Worm (Caenorhabditis elegans) whole organism, late embryonic: Measurements from ENCODE around the gene srt-68.

Source experiments
- ceh-14 ChIP-seq: sonication (generic microtip); optimal IDR thresholded peaks from 2 replicates; lab custom pipeline; 2016; ENCODE audit warnings: missing genotype, missing genetic modification characterization, missing compliant biosample characterization
- ceh-6 ChIP-seq: fragments of 200-800 bp; sonication (Bioruptor generic); optimal IDR thresholded peaks from 2 replicates; lab custom pipeline; 2018; ENCODE audit warnings: mild to moderate bottlenecking, missing genetic modification characterization, missing compliant biosample characterization
- hlh-8 ChIP-seq: sonication (generic microtip); optimal IDR thresholded peaks from 2 replicates; lab custom pipeline; 2016; ENCODE audit warnings: missing genotype, missing genetic modification characterization, missing compliant biosample characterization
- lim-6 ChIP-seq: sonication (generic microtip); optimal IDR thresholded peaks from 2 replicates; lab custom pipeline; 2016; ENCODE audit warnings: missing genetic modification characterization, missing compliant biosample characterization
- nfya-1 ChIP-seq: sonication (generic microtip); optimal IDR thresholded peaks from 2 replicates; lab custom pipeline; 2017; ENCODE audit warnings: missing genetic modification characterization, mild to moderate bottlenecking, missing compliant biosample characterization, antibody characterized with exemption, moderate library complexity
- nhr-11 ChIP-seq: fragments of 150-350 bp; optimal IDR thresholded peaks from 2 replicates; lab custom pipeline; 2014; ENCODE audit warnings: missing biosample characterization, missing genetic modification characterization
- tbx-2 ChIP-seq: sonication (generic microtip); optimal IDR thresholded peaks from 2 replicates; lab custom pipeline; 2016; ENCODE audit warnings: missing genetic modification characterization, missing compliant biosample characterization
- unc-55 ChIP-seq: sonication (generic microtip); optimal IDR thresholded peaks from 2 replicates; lab custom pipeline; 2017; ENCODE audit warnings: missing biosample characterization, missing genetic modification reagents, missing genetic modification characterization
- unc-86 ChIP-seq: sonication (generic microtip); optimal IDR thresholded peaks from 2 replicates; lab custom pipeline; 2016; ENCODE audit warnings: missing genetic modification characterization, missing compliant biosample characterization

DNA sequence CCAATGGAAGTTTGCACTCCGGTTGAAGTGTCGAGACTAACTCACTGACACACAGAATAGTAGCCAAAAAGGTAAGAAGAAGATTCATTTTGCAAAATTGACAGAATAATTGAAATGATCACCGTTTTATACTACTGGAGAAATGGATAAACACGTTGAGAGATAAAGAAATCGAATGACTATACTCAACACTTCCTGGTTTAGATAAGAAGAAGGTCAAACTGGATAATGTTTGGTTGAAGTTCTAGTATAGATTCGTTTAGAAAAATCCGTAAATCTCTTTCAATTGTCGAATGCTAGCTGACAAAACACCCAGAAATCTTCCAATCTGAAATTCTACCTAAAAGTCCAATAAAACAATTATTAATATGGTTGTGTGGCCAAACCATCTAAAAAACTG, 35.4 kb upstream of the srt-68 start, which contains the start of gene Y49G5A.1:
- TF ChIP-seq unc-86 (tag; lab: Kevin White, UChicago) (no peak), ceh-14 (no peak), hlh-8 (tag; lab: Kevin White, UChicago) (no peak), nfya-1 (tag; lab: Kevin White, UChicago) (no peak), nhr-11 (tag; lab: Kevin White, UChicago) (no peak), ceh-6 (GFP tag; lab: Kevin White, UChicago) (no peak), lim-6 (no peak), unc-55 (no peak), tbx-2 (no peak)
